Worm (Caenorhabditis elegans): ENCODE measurements around the gene F59E12.1.

Gene F59E12.1

ce11 chrII:5648272-5648671, 6.0 kb upstream of the F59E12.1 start, which contains the start of gene ddl-1:
Gene ddl-1 (minus strand): TSS chrII:5648372.
- TF ChIP-seq W03F9.2 (tag; optimal IDR thresholded peaks at IDR 0.05) = no peak
- TF ChIP-seq him-1 (tag; optimal IDR thresholded peaks at IDR 0.05) = no peak
- no peak for TF ChIP-seq dao-5 (tag; optimal IDR thresholded peaks at IDR 0.05)

ce11 chrII:5649236-5650004, 4.9 kb upstream of the F59E12.1 start, which contains the start of the genes sam-4, F59E12.17 and zyg-1:
Gene sam-4 (minus strand): TSS chrII:5649286.
Gene F59E12.17 (minus strand): TSS chrII:5649470.
Gene zyg-1 (plus strand): TSS chrII:5649748.
- TF ChIP-seq him-1 (tag; optimal IDR thresholded peaks at IDR 0.05) (no peak), W03F9.2 (tag; optimal IDR thresholded peaks at IDR 0.05) (peak; percentile 74), dao-5 (tag; optimal IDR thresholded peaks at IDR 0.05) (no peak)

ce11 chrII:5651426-5651825, 2.9 kb upstream of the F59E12.1 start:
- TF ChIP-seq W03F9.2 (tag; optimal IDR thresholded peaks at IDR 0.05) = no peak

ce11 chrII:5652334-5652733, 2.0 kb upstream of the F59E12.1 start, which contains the start of gene bli-2:
Gene bli-2 (minus strand): TSS chrII:5652434.
- TF ChIP-seq dao-5 (tag; optimal IDR thresholded peaks at IDR 0.05) (no peak), W03F9.2 (tag; optimal IDR thresholded peaks at IDR 0.05) (no peak), him-1 (tag; optimal IDR thresholded peaks at IDR 0.05) (no peak)

- TF ChIP-seq him-1 (tag; optimal IDR thresholded peaks at IDR 0.05) = no peak
- TF ChIP-seq dao-5 (tag; optimal IDR thresholded peaks at IDR 0.05) = no peak
- no peak for TF ChIP-seq W03F9.2 (tag; optimal IDR thresholded peaks at IDR 0.05)
These were observed 5.4 kb downstream of the F59E12.1 start, which contains the start of gene fut-3 for ce11 chrII:5659675-5660074. Gene fut-3 (minus strand): TSS chrII:5659775.

ce11 chrII:5660155-5660554, 5.8 kb downstream of the F59E12.1 start:
- TF ChIP-seq dao-5 (tag; optimal IDR thresholded peaks at IDR 0.05) (no peak), W03F9.2 (tag; optimal IDR thresholded peaks at IDR 0.05) (no peak)

ce11 chrII:5660736-5661734, 6.7 kb downstream of the F59E12.1 start, which contains the start of the genes ift-43 and mdt-26:
Gene ift-43 (minus strand): TSS chrII:5660786.
Gene mdt-26 (plus strand): TSS chrII:5661181.
- TF ChIP-seq W03F9.2 (tag; optimal IDR thresholded peaks at IDR 0.05) (peak; percentile 33), him-1 (tag; optimal IDR thresholded peaks at IDR 0.05) (peak; percentile 73), dao-5 (tag; optimal IDR thresholded peaks at IDR 0.05) (no peak)

- TF ChIP-seq dao-5 (tag; optimal IDR thresholded peaks at IDR 0.05) (peak; percentile 69), him-1 (tag; optimal IDR thresholded peaks at IDR 0.05) (peak; percentile 84), W03F9.2 (tag; optimal IDR thresholded peaks at IDR 0.05) (no peak)
These were observed 7.4 kb downstream of the F59E12.1 start for ce11 chrII:5661735-5662177.

ce11 chrII:5663180-5663791, 9.0 kb downstream of the F59E12.1 start:
- TF ChIP-seq him-1 (tag; optimal IDR thresholded peaks at IDR 0.05) = no peak
- TF ChIP-seq dao-5 (tag; optimal IDR thresholded peaks at IDR 0.05) = no peak
- no peak for TF ChIP-seq W03F9.2 (tag; optimal IDR thresholded peaks at IDR 0.05)

ce11 chrII:5665029-5665428, 10.7 kb downstream of the F59E12.1 start, which contains the start of gene C25H3.15:
Gene C25H3.15 (plus strand): TSS chrII:5665329.
- TF ChIP-seq W03F9.2 (tag; optimal IDR thresholded peaks at IDR 0.05) = no peak
- no peak for TF ChIP-seq him-1 (tag; optimal IDR thresholded peaks at IDR 0.05)
- TF ChIP-seq dao-5 (tag; optimal IDR thresholded peaks at IDR 0.05) = no peak

ce11 chrII:5665991-5666390, 11.7 kb downstream of the F59E12.1 start, which contains the start of gene C25H3.16:
Gene C25H3.16 (plus strand): TSS chrII:5666291.
- TF ChIP-seq him-1 (tag; optimal IDR thresholded peaks at IDR 0.05) (no peak), dao-5 (tag; optimal IDR thresholded peaks at IDR 0.05) (no peak)

- TF ChIP-seq W03F9.2 (tag; optimal IDR thresholded peaks at IDR 0.05) = no peak
- no peak for TF ChIP-seq him-1 (tag; optimal IDR thresholded peaks at IDR 0.05)
- TF ChIP-seq dao-5 (tag; optimal IDR thresholded peaks at IDR 0.05) = no peak
These were observed 13.2 kb downstream of the F59E12.1 start for ce11 chrII:5667540-5667939.

ce11 chrII:5668830-5669229, 14.5 kb downstream of the F59E12.1 start, which contains the start of gene C25H3.7:
Gene C25H3.7 (minus strand): TSS chrII:5668930.
- no peak for TF ChIP-seq W03F9.2 (tag; optimal IDR thresholded peaks at IDR 0.05)
- no peak for TF ChIP-seq dao-5 (tag; optimal IDR thresholded peaks at IDR 0.05)
- TF ChIP-seq him-1 (tag; optimal IDR thresholded peaks at IDR 0.05) = no peak
